Worm (Caenorhabditis elegans) whole organism, midembryonic: Measurements from ENCODE around the gene F23A7.4.
"Not testable (repeated sequence)": the region's sequence is repeated elsewhere in the genome, so short reads cannot be mapped to it uniquely, and the experiment has no call there.

ENCODE experiments used
- T22C8.4 ChIP-seq: fragments of 200-800 bp; sonication (Bioruptor generic); IDR thresholded peaks from 2 replicates; pipeline ENCODE4 v1.3.6; 2022; ENCODE audit warnings: missing genetic modification characterization, missing compliant biosample characterization
- cog-1 ChIP-seq: sonication (generic microtip); optimal IDR thresholded peaks from 2 replicates; lab custom pipeline; 2016; ENCODE audit warnings: missing genetic modification characterization, missing compliant biosample characterization
- flt-1 ChIP-seq: fragments of 200-800 bp; sonication (Bioruptor generic); IDR thresholded peaks from 2 replicates; pipeline ENCODE4 v1.3.6; 2022; ENCODE audit warnings: missing genetic modification characterization, missing compliant biosample characterization
- klf-2 ChIP-seq: fragments of 200-800 bp; sonication (Bioruptor generic); conservative IDR thresholded peaks from 2 replicates; pipeline ENCODE4 v1.3.6; 2022; ENCODE audit warnings: missing genetic modification reagents, missing genetic modification characterization, missing compliant biosample characterization
- med-1 ChIP-seq: sonication (generic microtip); optimal IDR thresholded peaks from 2 replicates; lab custom pipeline; 2017; ENCODE audit warnings: missing genetic modification characterization, mild to moderate bottlenecking, missing compliant biosample characterization, antibody characterized with exemption, missing genetic modification reagents; ENCODE audit not compliant: insufficient read depth
- ref-1 ChIP-seq: fragments of 200-800 bp; sonication (Bioruptor generic); conservative IDR thresholded peaks from 2 replicates; pipeline ENCODE4 v1.3.6; 2022; ENCODE audit warnings: missing genetic modification reagents, missing genetic modification characterization, missing compliant biosample characterization
- tab-1 ChIP-seq: fragments of 200-800 bp; sonication (Bioruptor generic); IDR thresholded peaks from 2 replicates; pipeline ENCODE4 v1.3.6; 2022; ENCODE audit warnings: missing genetic modification characterization, missing compliant biosample characterization
- ztf-23 ChIP-seq: fragments of 200-800 bp; sonication (Bioruptor generic); IDR thresholded peaks from 2 replicates; pipeline ENCODE4 v1.3.6; 2022; ENCODE audit warnings: missing genetic modification reagents, missing genetic modification characterization, missing compliant biosample characterization
- ztf-29 ChIP-seq: fragments of 200-800 bp; sonication (Bioruptor generic); IDR thresholded peaks from 2 replicates; pipeline ENCODE4 v1.3.6; 2022; ENCODE audit warnings: missing genetic modification reagents, missing genetic modification characterization, missing compliant biosample characterization

F23A7.4 gene

DNA sequence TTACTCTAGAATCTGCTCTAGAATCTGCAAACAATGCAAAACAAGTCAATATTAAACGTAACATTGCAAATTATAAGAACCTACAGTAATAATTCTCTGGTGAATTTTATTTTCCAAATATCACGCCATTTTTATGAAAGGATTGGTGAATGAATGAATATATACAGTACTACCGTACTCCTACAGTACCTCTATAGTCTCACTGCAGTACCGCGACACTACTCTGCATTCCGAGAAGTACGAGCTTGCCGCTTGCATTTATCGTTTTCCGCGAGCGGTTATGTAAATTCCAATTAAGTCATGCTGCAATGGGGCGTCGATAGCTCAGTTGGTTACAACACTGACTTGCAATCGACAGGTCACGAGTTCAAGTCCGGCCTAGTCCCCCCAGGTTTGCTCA, at the start of gene F23A7.4:
Gene F23A7.4, plus strand, starts transcription at position 301 of the 400 bp plus-strand sequence.
- not testable (repeated sequence) for TF ChIP-seq ref-1 (GFP tag; lab: Robert Waterston, UW); ztf-23 (GFP tag; lab: Robert Waterston, UW); cog-1 (tag; lab: Kevin White, UChicago)

DNA sequence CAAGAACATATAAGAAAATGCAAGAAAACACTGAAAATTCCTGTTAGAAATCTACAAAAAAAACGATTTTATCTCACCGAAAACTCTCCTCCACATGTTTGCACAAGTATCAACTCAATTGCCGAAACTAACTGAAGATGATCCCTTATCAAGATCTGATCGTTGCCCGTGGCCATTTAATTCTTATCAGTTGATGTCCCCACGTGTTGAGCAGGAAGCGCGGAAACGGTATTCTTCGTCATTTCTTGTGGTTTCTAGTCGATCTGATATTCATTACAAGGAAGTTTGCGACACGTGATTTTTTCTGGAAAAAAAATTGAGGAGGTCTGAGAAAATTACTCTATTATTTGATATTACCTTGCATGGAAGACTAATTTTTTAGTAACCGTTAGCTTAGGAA, 49.0 kb upstream of the F23A7.4 start, which contains the start of gene F09C8.1:
Gene F09C8.1, minus strand, starts transcription at position 123 of the 400 bp plus-strand sequence.
- TF ChIP-seq ztf-29 (GFP tag; lab: Robert Waterston, UW) (no peak), flt-1 (no peak), med-1 (GFP tag; lab: Kevin White, UChicago) (no peak), ref-1 (GFP tag; lab: Robert Waterston, UW) (no peak), klf-2 (GFP tag; lab: Robert Waterston, UW) (no peak), T22C8.4 (no peak), ztf-23 (GFP tag; lab: Robert Waterston, UW) (no peak), cog-1 (tag; lab: Kevin White, UChicago) (no peak), tab-1 (no peak)

DNA sequence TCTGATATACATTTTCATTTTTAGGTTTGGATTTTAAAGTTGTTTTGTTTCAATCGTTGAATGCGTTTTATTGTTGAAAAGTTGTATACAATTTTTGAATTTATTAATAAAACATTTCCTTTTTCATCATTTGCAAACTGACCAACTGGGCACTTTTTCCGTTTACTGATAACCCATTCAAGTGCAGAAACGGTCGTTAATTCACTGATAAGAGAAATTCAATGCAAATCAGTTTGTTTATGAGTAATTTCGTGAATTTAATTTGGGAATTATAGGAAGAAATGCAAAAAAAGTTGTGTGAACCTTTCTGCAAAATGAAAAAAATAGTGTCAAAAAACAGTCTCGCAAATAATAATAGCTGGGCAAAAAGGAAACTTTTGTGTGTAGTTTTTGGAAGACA, 45.9 kb upstream of the F23A7.4 start:
- TF ChIP-seq ztf-29 (GFP tag; lab: Robert Waterston, UW) (no peak), ref-1 (GFP tag; lab: Robert Waterston, UW) (no peak), klf-2 (GFP tag; lab: Robert Waterston, UW) (no peak), tab-1 (no peak), cog-1 (tag; lab: Kevin White, UChicago) (no peak), med-1 (GFP tag; lab: Kevin White, UChicago) (no peak), flt-1 (no peak), T22C8.4 (no peak), ztf-23 (GFP tag; lab: Robert Waterston, UW) (no peak)

ce11 chrX:16166994-16167393, 45.4 kb upstream of the F23A7.4 start:
- TF ChIP-seq klf-2 (GFP tag; lab: Robert Waterston, UW) (no peak), ztf-23 (GFP tag; lab: Robert Waterston, UW) (no peak), ref-1 (GFP tag; lab: Robert Waterston, UW) (no peak), T22C8.4 (no peak), cog-1 (tag; lab: Kevin White, UChicago) (no peak), med-1 (GFP tag; lab: Kevin White, UChicago) (no peak), tab-1 (no peak), flt-1 (no peak), ztf-29 (GFP tag; lab: Robert Waterston, UW) (no peak)

ce11 chrX:16172863-16173262, 39.5 kb upstream of the F23A7.4 start:
- TF ChIP-seq T22C8.4, result no peak
- no peak for TF ChIP-seq klf-2 (GFP tag; lab: Robert Waterston, UW)
- TF ChIP-seq ztf-29 (GFP tag; lab: Robert Waterston, UW), result no peak
- TF ChIP-seq ztf-23 (GFP tag; lab: Robert Waterston, UW), result no peak
- TF ChIP-seq med-1 (GFP tag; lab: Kevin White, UChicago), result no peak
- no peak for TF ChIP-seq ref-1 (GFP tag; lab: Robert Waterston, UW)
- no peak for TF ChIP-seq tab-1
- TF ChIP-seq cog-1 (tag; lab: Kevin White, UChicago), result no peak

DNA sequence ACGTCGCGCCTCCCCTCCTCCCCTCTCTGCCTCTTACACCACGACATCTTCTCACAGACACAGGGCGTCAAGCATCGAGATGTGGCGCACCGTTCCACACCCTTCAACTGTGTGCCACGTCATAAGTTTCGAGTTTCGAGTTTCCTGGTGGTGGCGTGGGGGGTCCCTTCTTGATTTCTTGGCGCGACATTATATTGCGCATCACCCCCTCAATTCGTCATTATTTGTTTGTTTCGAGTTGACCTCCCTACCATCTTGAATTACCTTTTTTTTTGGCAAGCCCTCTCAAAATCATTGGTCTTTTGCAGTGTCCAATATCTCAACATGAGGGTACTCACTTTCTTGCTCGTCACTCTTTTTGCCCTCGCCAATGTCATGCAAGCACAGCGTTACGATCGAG, 28.3 kb upstream of the F23A7.4 start, which contains the start of gene nlp-67:
Gene nlp-67, plus strand, starts transcription at position 301 of the 400 bp plus-strand sequence.
- TF ChIP-seq cog-1 (tag; lab: Kevin White, UChicago), result no peak
- no peak for TF ChIP-seq ztf-29 (GFP tag; lab: Robert Waterston, UW)
- TF ChIP-seq flt-1, result no peak
- no peak for TF ChIP-seq klf-2 (GFP tag; lab: Robert Waterston, UW)
- TF ChIP-seq ztf-23 (GFP tag; lab: Robert Waterston, UW), result no peak
- no peak for TF ChIP-seq ref-1 (GFP tag; lab: Robert Waterston, UW)

DNA sequence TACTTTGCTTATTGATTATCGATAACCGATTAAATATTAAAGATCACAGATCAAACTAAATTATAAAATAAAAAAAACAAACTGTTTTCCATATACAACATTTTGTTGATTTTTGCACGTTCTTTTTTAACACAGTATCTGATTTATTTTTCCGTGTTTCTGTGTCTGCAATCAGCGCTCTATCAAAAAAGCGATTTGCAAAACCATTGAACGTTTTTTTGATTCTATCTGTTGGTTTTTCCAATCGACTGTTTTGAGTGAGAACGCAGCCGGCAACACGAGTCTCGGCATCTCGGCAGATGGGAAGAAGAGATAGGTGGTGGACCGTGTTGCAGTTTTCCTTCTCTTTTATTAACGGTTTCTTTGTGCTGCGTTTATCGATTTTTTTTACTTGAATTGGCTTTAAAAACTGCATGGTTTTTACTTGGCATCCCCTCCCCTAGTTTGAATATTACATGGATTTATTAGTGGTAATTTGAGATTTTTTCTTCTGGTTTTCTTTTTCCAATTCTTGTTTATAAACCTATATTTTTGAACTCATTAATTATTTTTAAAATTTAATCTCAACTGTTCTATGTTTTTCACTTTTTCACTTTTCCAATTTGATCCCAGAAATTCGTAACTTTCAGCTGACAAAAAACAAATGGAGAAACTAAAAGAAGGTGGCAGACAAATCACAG, 23.0 kb upstream of the F23A7.4 start, which contains the start of gene slc-25A21:
Gene slc-25A21, plus strand, starts transcription at position 630 of the 680 bp plus-strand sequence.
- no peak for TF ChIP-seq flt-1
- no peak for TF ChIP-seq ztf-23 (GFP tag; lab: Robert Waterston, UW)
- TF ChIP-seq tab-1, result no peak
- no peak for TF ChIP-seq med-1 (GFP tag; lab: Kevin White, UChicago)
- TF ChIP-seq cog-1 (tag; lab: Kevin White, UChicago), result no peak
- no peak for TF ChIP-seq T22C8.4
- no peak for TF ChIP-seq klf-2 (GFP tag; lab: Robert Waterston, UW)
- TF ChIP-seq ztf-29 (GFP tag; lab: Robert Waterston, UW), result no peak

- TF ChIP-seq ztf-29 (GFP tag; lab: Robert Waterston, UW) (no peak), tab-1 (no peak), ref-1 (GFP tag; lab: Robert Waterston, UW) (no peak), T22C8.4 (no peak)
Observed at ce11 chrX:16192574-16192973, 19.8 kb upstream of the F23A7.4 start.

DNA sequence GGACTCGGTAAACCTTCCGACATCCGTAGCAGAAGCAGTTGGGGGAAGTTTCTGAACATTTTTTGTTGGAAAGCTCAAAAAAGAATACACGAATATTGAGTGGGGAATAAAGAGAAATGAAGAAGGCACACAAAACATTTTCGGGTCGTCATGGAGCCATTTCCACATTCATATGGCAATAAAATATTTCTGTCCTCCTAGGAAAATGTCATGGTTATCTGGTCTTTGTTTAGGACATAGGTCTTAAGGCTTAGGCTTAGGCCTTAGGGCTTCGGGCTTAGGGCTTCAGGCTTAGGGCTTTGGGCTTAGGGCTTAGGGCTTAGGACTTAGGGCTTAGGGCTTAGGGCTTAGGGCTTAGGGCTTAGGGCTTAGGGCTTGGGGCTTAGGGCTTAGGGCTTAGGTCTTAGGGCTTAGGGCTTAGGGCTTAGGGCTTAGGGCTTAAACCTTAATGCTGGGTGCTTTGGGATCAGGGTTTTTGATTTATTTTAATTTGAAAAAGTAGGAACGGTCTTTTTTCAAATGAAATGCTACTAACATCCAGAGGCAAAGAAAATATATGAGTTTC, 13.1 kb upstream of the F23A7.4 start, which contains the start of gene R11.3:
Gene R11.3, minus strand, starts transcription at position 51 of the 565 bp plus-strand sequence.
- TF ChIP-seq T22C8.4 (no peak), ztf-29 (GFP tag; lab: Robert Waterston, UW) (peak; percentile 21; the same call in 1 of the 2 replicates)

DNA sequence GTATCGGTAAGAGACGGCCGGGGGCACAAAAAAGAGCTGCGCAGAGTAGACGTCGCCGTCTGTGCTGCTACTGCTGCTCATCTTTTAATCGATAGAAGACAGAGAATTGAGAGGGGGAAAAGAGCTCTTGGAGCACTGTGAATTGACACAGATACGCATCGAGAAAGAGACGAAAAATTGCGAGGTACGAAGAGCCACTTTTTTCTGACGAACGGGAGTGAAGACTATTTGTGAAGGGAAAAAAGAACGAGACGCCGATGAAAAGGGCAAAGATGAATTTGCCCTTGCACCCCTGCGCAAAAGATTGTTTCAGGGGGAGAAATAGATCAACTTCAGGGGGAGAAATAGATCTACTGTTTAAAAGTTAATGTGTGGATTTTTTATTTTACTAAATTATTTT, 10.2 kb upstream of the F23A7.4 start:
- TF ChIP-seq med-1 (GFP tag; lab: Kevin White, UChicago) (no peak), klf-2 (GFP tag; lab: Robert Waterston, UW) (no peak), T22C8.4 (no peak), ref-1 (GFP tag; lab: Robert Waterston, UW) (no peak), flt-1 (no peak), cog-1 (tag; lab: Kevin White, UChicago) (no peak), ztf-29 (GFP tag; lab: Robert Waterston, UW) (no peak), ztf-23 (GFP tag; lab: Robert Waterston, UW) (no peak), tab-1 (no peak)
